Fruit fly (Drosophila melanogaster) whole organism, embryonic: ENCODE results near the gene lectin-21Ca.

Experiments
- Aef1 ChIP-seq: fragments of 200-800 bp; sonication (Bioruptor generic); IDR thresholded peaks from 3 replicates; pipeline ENCODE4 v1.3.6; 2022; ENCODE audit warnings: missing biosample characterization, missing genetic modification characterization
- CG12391 ChIP-seq: fragments of 200-800 bp; sonication (Bioruptor generic); optimal IDR thresholded peaks from 3 replicates; lab custom pipeline; 2018; ENCODE audit warnings: missing biosample characterization, mild to moderate bottlenecking, missing genetic modification characterization, moderate library complexity
- CG12744 ChIP-seq: fragments of 200-800 bp; sonication (Bioruptor generic); optimal IDR thresholded peaks from 2 replicates; lab custom pipeline; 2016; ENCODE audit warnings: missing biosample characterization, missing genetic modification characterization
- CG12769 ChIP-seq: fragments of 200-800 bp; sonication (Bioruptor generic); optimal IDR thresholded peaks from 2 replicates; lab custom pipeline; 2019; ENCODE audit warnings: missing biosample characterization, mild to moderate bottlenecking, missing genetic modification characterization, moderate library complexity
- CG14050 ChIP-seq: fragments of 200-800 bp; sonication (Bioruptor generic); IDR thresholded peaks from 3 replicates; pipeline ENCODE4 v1.3.6; 2022; ENCODE audit warnings: missing biosample characterization, missing genetic modification characterization
- CG14667 ChIP-seq: fragments of 200-800 bp; sonication (Bioruptor generic); IDR thresholded peaks from 2 replicates; pipeline ENCODE4 v1.3.6; 2022; ENCODE audit warnings: missing biosample characterization, missing genetic modification characterization
- CG4707 ChIP-seq: fragments of 200-800 bp; sonication (Bioruptor generic); optimal IDR thresholded peaks from 2 replicates; lab custom pipeline; 2018; ENCODE audit warnings: missing biosample characterization, mild to moderate bottlenecking, missing genetic modification characterization, moderate library complexity
- CG4854 ChIP-seq: fragments of 200-800 bp; sonication (Bioruptor generic); optimal IDR thresholded peaks from 2 replicates; lab custom pipeline; 2016; ENCODE audit warnings: missing biosample characterization, missing genetic modification characterization, inconsistent platforms
- CG6272 ChIP-seq: fragments of 200-800 bp; sonication (Bioruptor generic); IDR thresholded peaks from 2 replicates; pipeline ENCODE4 v1.3.6; 2022; ENCODE audit warnings: missing biosample characterization, missing genetic modification characterization
- CG6689 ChIP-seq: fragments of 200-800 bp; sonication (Bioruptor generic); IDR thresholded peaks from 2 replicates; pipeline ENCODE4 v1.3.6; 2022; ENCODE audit warnings: missing biosample characterization, missing genetic modification characterization
- CG8089 ChIP-seq: fragments of 200-800 bp; sonication (Bioruptor generic); optimal IDR thresholded peaks from 3 replicates; lab custom pipeline; 2016; ENCODE audit warnings: missing biosample characterization, missing genetic modification characterization
- CG9797 ChIP-seq: fragments of 200-800 bp; sonication (Bioruptor generic); optimal IDR thresholded peaks from 3 replicates; lab custom pipeline; 2018; ENCODE audit warnings: missing biosample characterization, mild to moderate bottlenecking, missing genetic modification characterization
- Chrac-16 ChIP-seq: fragments of 200-800 bp; sonication (Bioruptor generic); optimal IDR thresholded peaks from 3 replicates; lab custom pipeline; 2016; ENCODE audit warnings: missing biosample characterization, missing genetic modification characterization
- Drgx ChIP-seq: fragments of 200-800 bp; sonication (Bioruptor generic); IDR thresholded peaks from 2 replicates; pipeline ENCODE4 v1.3.6; 2022; ENCODE audit warnings: missing biosample characterization, missing genetic modification characterization
- E2f2 ChIP-seq: fragments of 200-800 bp; sonication (Bioruptor generic); IDR thresholded peaks from 2 replicates; pipeline ENCODE4 v1.3.6; 2022; ENCODE audit warnings: missing biosample characterization, missing genetic modification characterization
- H2.0 ChIP-seq: fragments of 200-800 bp; sonication (Bioruptor generic); IDR thresholded peaks from 2 replicates; pipeline ENCODE4 v1.3.6; 2022; ENCODE audit warnings: missing biosample characterization, missing genetic modification characterization
- HLH3B ChIP-seq: fragments of 200-800 bp; sonication (Bioruptor generic); IDR thresholded peaks from 2 replicates; pipeline ENCODE4 v1.3.6; 2022; ENCODE audit warnings: missing biosample characterization, missing genetic modification characterization
- HLH4C ChIP-seq: fragments of 200-800 bp; sonication (Bioruptor generic); IDR thresholded peaks from 3 replicates; pipeline ENCODE4 v1.3.6; 2022; ENCODE audit warnings: missing biosample characterization, missing genetic modification characterization; ENCODE audit not compliant: partially characterized antibody
- Hey ChIP-seq: fragments of 200-800 bp; sonication (Bioruptor generic); optimal IDR thresholded peaks from 3 replicates; lab custom pipeline; 2018; ENCODE audit warnings: missing biosample characterization, mild to moderate bottlenecking, missing genetic modification characterization
- Nf-YA ChIP-seq: fragments of 200-800 bp; sonication (Bioruptor generic); IDR thresholded peaks from 2 replicates; pipeline ENCODE4 v1.3.6; 2022; ENCODE audit warnings: missing biosample characterization, missing genetic modification characterization
- Nf-YB ChIP-seq: fragments of 200-800 bp; sonication (Bioruptor generic); optimal IDR thresholded peaks from 3 replicates; lab custom pipeline; 2019; ENCODE audit warnings: missing biosample characterization, mild to moderate bottlenecking, missing genetic modification characterization, moderate library complexity
- PHDP ChIP-seq: fragments of 200-800 bp; sonication (Bioruptor generic); optimal IDR thresholded peaks from 3 replicates; lab custom pipeline; 2018; ENCODE audit warnings: missing biosample characterization, mild to moderate bottlenecking, missing genetic modification characterization, moderate library complexity
- Sox102F ChIP-seq: fragments of 200-800 bp; sonication (Bioruptor generic); optimal IDR thresholded peaks from 2 replicates; lab custom pipeline; 2018; ENCODE audit warnings: missing biosample characterization, mild to moderate bottlenecking, missing genetic modification characterization, moderate library complexity
- ase ChIP-seq: fragments of 200-800 bp; sonication (Bioruptor generic); IDR thresholded peaks from 3 replicates; pipeline ENCODE4 v1.3.6; 2022; ENCODE audit warnings: missing biosample characterization, missing genetic modification characterization
- bsh ChIP-seq, 2 experiments: fragments of 200-800 bp; sonication (Bioruptor generic); optimal IDR thresholded peaks; 2 replicates each; lab custom pipeline; 2017 to 2018; ENCODE audit warnings: mild to moderate bottlenecking in 2 of 2, missing biosample characterization in 2 of 2, missing genetic modification characterization in 2 of 2, moderate library complexity in 1 of 2
- cato ChIP-seq: fragments of 200-800 bp; sonication (Bioruptor generic); optimal IDR thresholded peaks from 2 replicates; lab custom pipeline; 2016; ENCODE audit warnings: missing biosample characterization, missing genetic modification characterization, borderline replicate concordance
- corto ChIP-seq: fragments of 200-800 bp; sonication (Bioruptor generic); optimal IDR thresholded peaks from 2 replicates; lab custom pipeline; 2016; ENCODE audit warnings: missing biosample characterization, mild to moderate bottlenecking, missing genetic modification characterization, moderate library complexity
- cwo ChIP-seq: fragments of 200-800 bp; sonication (Bioruptor generic); optimal IDR thresholded peaks from 3 replicates; lab custom pipeline; 2017; ENCODE audit warnings: missing biosample characterization, missing genetic modification characterization, mild to moderate bottlenecking, moderate library complexity, missing genetic modification reagents
- ewg ChIP-seq: fragments of 200-800 bp; sonication (Bioruptor generic); optimal IDR thresholded peaks from 3 replicates; lab custom pipeline; 2017; ENCODE audit warnings: mild to moderate bottlenecking, missing biosample characterization, missing genetic modification reagents, missing genetic modification characterization
- eyg ChIP-seq: fragments of 200-800 bp; sonication (Bioruptor generic); optimal IDR thresholded peaks from 3 replicates; lab custom pipeline; 2016; ENCODE audit warnings: missing biosample characterization, missing genetic modification characterization
- ftz-f1 ChIP-seq: fragments of 200-800 bp; sonication (Bioruptor generic); optimal IDR thresholded peaks from 2 replicates; lab custom pipeline; 2016; ENCODE audit warnings: missing biosample characterization, missing genetic modification characterization
- grau ChIP-seq: fragments of 200-800 bp; optimal IDR thresholded peaks from 3 replicates; lab custom pipeline; 2019; ENCODE audit warnings: missing biosample characterization, mild to moderate bottlenecking, missing genetic modification characterization, moderate library complexity
- jigr1 ChIP-seq: fragments of 200-800 bp; sonication (Bioruptor generic); IDR thresholded peaks from 3 replicates; pipeline ENCODE4 v1.3.6; 2022; ENCODE audit warnings: missing biosample characterization, missing genetic modification characterization
- klu ChIP-seq: fragments of 200-800 bp; sonication (Bioruptor generic); IDR thresholded peaks from 2 replicates; pipeline ENCODE4 v1.3.6; 2022; ENCODE audit warnings: missing biosample characterization, missing genetic modification characterization
- lbe ChIP-seq: fragments of 200-800 bp; sonication (Bioruptor generic); optimal IDR thresholded peaks from 2 replicates; lab custom pipeline; 2016; ENCODE audit warnings: missing biosample characterization, mild to moderate bottlenecking, missing genetic modification characterization
- nau ChIP-seq: fragments of 200-800 bp; sonication (Bioruptor generic); optimal IDR thresholded peaks from 3 replicates; lab custom pipeline; 2017; ENCODE audit warnings: missing biosample characterization, mild to moderate bottlenecking, missing genetic modification characterization, missing genetic modification reagents
- nmo ChIP-seq: fragments of 200-800 bp; sonication (Bioruptor generic); optimal IDR thresholded peaks from 2 replicates; lab custom pipeline; 2018; ENCODE audit warnings: missing biosample characterization, mild to moderate bottlenecking, missing genetic modification characterization, moderate library complexity
- nom ChIP-seq: fragments of 200-800 bp; sonication (Bioruptor generic); optimal IDR thresholded peaks from 2 replicates; lab custom pipeline; 2017; ENCODE audit warnings: missing biosample characterization, missing genetic modification characterization, mild to moderate bottlenecking, moderate library complexity, missing genetic modification reagents
- pnt ChIP-seq: fragments of 200-800 bp; sonication (Bioruptor generic); optimal IDR thresholded peaks from 3 replicates; lab custom pipeline; 2016; ENCODE audit warnings: missing biosample characterization, missing genetic modification characterization
- tap ChIP-seq: fragments of 200-800 bp; optimal IDR thresholded peaks from 3 replicates; lab custom pipeline; 2019; ENCODE audit warnings: missing biosample characterization, mild to moderate bottlenecking, missing genetic modification characterization, moderate library complexity
- vvl ChIP-seq: fragments of 200-800 bp; sonication (Bioruptor generic); IDR thresholded peaks from 2 replicates; pipeline ENCODE4 v1.3.6; 2022; ENCODE audit warnings: missing biosample characterization, missing genetic modification characterization
- wor ChIP-seq: fragments of 200-800 bp; sonication (Bioruptor generic); IDR thresholded peaks from 2 replicates; pipeline ENCODE4 v1.3.6; 2022; ENCODE audit warnings: missing biosample characterization, missing genetic modification characterization

Gene lectin-21Ca

dm6 chr2L:623210-623873 lies 1.1 kb upstream of the lectin-21Ca start:
- no peak for TF ChIP-seq klu (GFP tag; lab: Robert Waterston, UW)
- peak; percentile 21 for TF ChIP-seq lbe (GFP tag; lab: Kevin White, UChicago)
- TF ChIP-seq corto (GFP tag; lab: Kevin White, UChicago) = peak; percentile 49
- TF ChIP-seq CG9797 (GFP tag; lab: Kevin White, UChicago) = no peak
- TF ChIP-seq CG8089 (GFP tag; lab: Kevin White, UChicago) = no peak
- TF ChIP-seq, all 482 proteins: peak for 2

dm6 chr2L:625352-625751 lies 935 bp downstream of the lectin-21Ca start, which contains the start of gene CG2839:
CG2839 (plus strand) TSS chr2L:625652.
- TF ChIP-seq jigr1 (GFP tag; lab: Robert Waterston, UW) (no peak), CG6689 (GFP tag; lab: Robert Waterston, UW) (no peak), ase (GFP tag; lab: Robert Waterston, UW) (no peak), CG4854 (no peak), Aef1 (GFP tag; lab: Robert Waterston, UW) (no peak), Nf-YB (no peak), CG14050 (GFP tag; lab: Robert Waterston, UW) (no peak), Nf-YA (GFP tag; lab: Robert Waterston, UW) (no peak), ewg (GFP tag; lab: Kevin White, UChicago) (no peak), HLH3B (GFP tag; lab: Robert Waterston, UW) (no peak), eyg (no peak), CG4707 (GFP tag; lab: Kevin White, UChicago) (no peak), Chrac-16 (GFP tag; lab: Kevin White, UChicago) (no peak)
- TF ChIP-seq, all 482 proteins: peak for 0

DNA sequence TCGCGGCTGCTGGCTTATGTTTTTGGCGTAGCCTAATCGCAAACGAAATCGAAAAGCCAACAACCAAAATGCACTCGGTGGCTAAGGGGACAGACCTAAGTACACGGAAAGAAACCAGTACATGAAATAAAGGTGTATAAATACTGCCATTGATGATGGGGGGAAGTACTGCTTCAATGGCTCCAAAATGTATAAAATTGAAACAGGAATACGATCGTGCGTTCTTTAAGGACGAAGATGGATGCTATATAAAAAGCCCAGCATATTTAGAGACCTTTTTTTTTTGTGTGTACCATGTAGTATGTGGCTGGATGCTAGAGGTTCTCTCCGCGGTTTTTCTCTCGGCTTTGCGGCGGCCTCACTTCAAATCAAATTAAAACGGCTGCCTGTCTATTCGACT lies 5.8 kb downstream of the lectin-21Ca start:
- no peak for TF ChIP-seq grau (tag; lab: Kevin White, UChicago)
- peak; percentile 76 for TF ChIP-seq Drgx (GFP tag; lab: Robert Waterston, UW)
- TF ChIP-seq CG12769 (tag; lab: Kevin White, UChicago) = no peak

DNA sequence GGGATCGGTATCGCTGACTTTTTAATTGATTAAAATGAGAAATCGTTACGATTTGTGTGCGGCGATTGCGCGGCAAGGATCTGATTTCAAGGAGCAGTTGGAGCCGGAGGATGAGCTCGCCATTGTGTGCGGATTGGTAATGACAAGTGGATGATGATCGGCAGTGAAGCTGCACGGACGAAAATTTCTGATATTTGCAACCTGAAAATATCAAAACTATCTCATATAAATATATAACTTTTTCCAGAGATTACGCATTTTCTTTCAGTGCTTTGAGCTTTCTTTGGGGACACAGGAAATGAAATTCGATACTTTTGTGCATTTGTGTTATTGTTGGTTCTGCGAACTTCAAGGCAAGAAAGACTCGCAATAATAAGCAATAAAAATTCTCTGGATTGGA lies 8.8 kb downstream of the lectin-21Ca start:
- no peak for TF ChIP-seq CG14667
- no peak for TF ChIP-seq wor (GFP tag; lab: Robert Waterston, UW)
- TF ChIP-seq ftz-f1 (GFP tag; lab: Kevin White, UChicago) = no peak
- TF ChIP-seq CG6272 (GFP tag; lab: Robert Waterston, UW) = no peak
- TF ChIP-seq vvl (GFP tag; lab: Robert Waterston, UW) = no peak
- TF ChIP-seq nmo = no peak
- no peak for TF ChIP-seq Hey (tag; lab: Kevin White, UChicago)

DNA sequence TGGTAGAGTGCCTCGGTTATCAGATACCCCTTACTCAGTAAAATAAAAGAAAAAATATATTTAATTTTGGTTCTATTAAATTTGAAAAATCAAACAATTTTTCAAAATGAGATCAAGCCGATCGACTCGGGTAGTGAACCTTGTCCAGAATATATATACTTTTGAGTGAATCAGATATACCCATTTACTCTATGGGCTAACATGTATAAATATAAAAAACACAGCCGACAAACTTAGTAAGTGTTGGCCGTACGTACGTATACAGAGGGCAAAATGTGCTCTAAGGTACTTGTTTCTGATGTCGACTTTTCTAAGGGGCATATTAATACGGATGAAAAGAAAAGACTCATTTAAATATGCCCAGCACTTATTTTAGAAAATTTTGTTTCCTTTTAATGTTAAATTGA lies 9.8 kb downstream of the lectin-21Ca start:
- TF ChIP-seq cato (GFP tag; lab: Kevin White, UChicago) = no peak
- 0 out of 3 replicates have a peak, but pooled peaks have one; percentile 29 for TF ChIP-seq HLH4C (GFP tag; lab: Robert Waterston, UW)

DNA sequence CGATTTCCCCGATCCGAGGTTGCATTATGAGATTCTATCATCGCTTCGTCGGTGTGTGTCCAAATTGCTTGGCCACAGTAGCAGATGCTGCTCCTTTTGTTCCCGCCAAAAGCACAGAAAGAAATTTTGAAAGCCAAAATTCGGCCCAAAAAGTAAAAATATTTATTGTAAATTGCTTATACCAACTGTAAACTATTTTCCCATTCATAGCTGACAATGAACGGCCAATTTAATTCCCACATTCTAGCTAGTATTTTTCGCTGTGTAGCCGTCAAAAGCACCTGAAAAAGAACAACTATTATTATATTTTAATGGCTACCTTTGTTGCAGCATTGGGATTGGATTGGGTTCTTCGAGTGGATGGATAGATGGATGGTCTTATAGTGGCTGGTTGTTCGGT lies 12.1 kb downstream of the lectin-21Ca start:
- no peak for TF ChIP-seq PHDP (tag; lab: Kevin White, UChicago)
- TF ChIP-seq Drgx (GFP tag; lab: Robert Waterston, UW) = 0 out of 2 replicates have a peak, but pooled peaks have one; percentile 17
- TF ChIP-seq nau (GFP tag; lab: Kevin White, UChicago) = no peak
- TF ChIP-seq CG12391 = no peak
- no peak for TF ChIP-seq nom (GFP tag; lab: Kevin White, UChicago)
- TF ChIP-seq CG12744 (GFP tag; lab: Kevin White, UChicago) = no peak
- TF ChIP-seq cwo = no peak
- TF ChIP-seq pnt (GFP tag; lab: Kevin White, UChicago) = no peak
- no peak for TF ChIP-seq H2.0 (GFP tag; lab: Robert Waterston, UW)
- TF ChIP-seq E2f2 (GFP tag; lab: Robert Waterston, UW) = no peak
- TF ChIP-seq Sox102F (GFP tag; lab: Kevin White, UChicago) = no peak
- peak in 1 of 2 experiments; percentile 11 for TF ChIP-seq bsh (GFP tag; optimal IDR thresholded peaks at IDR 0.05; lab: Kevin White, UChicago)
- no peak for TF ChIP-seq tap (tag; lab: Kevin White, UChicago)
